Fruit fly (Drosophila melanogaster) whole organism, embryonic: ENCODE measurements around the gene CG5056.

Source experiments
- Atf-2 ChIP-seq: fragments of 200-800 bp; sonication (Bioruptor generic); optimal IDR thresholded peaks from 2 replicates; lab custom pipeline; 2016; ENCODE audit warnings: missing biosample characterization, missing genetic modification characterization
- BEAF-32 ChIP-seq: fragments of 200-800 bp; sonication (Bioruptor generic); optimal IDR thresholded peaks from 3 replicates; lab custom pipeline; 2017; ENCODE audit warnings: missing biosample characterization, missing genetic modification characterization, mild to moderate bottlenecking, moderate library complexity, missing genetic modification reagents
- Bgb ChIP-seq: fragments of 200-800 bp; sonication (Bioruptor generic); IDR thresholded peaks from 2 replicates; pipeline ENCODE4 v1.3.6; 2022; ENCODE audit warnings: missing biosample characterization, missing genetic modification characterization; ENCODE audit not compliant: partially characterized antibody
- CG10147 ChIP-seq: fragments of 200-800 bp; sonication (Bioruptor generic); optimal IDR thresholded peaks from 2 replicates; lab custom pipeline; 2019; ENCODE audit warnings: missing biosample characterization, mild to moderate bottlenecking, missing genetic modification characterization, moderate library complexity
- CG12659 ChIP-seq: fragments of 200-800 bp; sonication (Bioruptor generic); optimal IDR thresholded peaks from 3 replicates; lab custom pipeline; 2017; ENCODE audit warnings: mild to moderate bottlenecking, missing biosample characterization, missing genetic modification reagents, missing genetic modification characterization
- CG13287 ChIP-seq: fragments of 200-800 bp; sonication (Bioruptor generic); IDR thresholded peaks from 2 replicates; pipeline ENCODE4 v1.3.6; 2022; ENCODE audit warnings: missing biosample characterization, missing genetic modification characterization; ENCODE audit not compliant: partially characterized antibody
- CG14441 ChIP-seq: fragments of 200-800 bp; sonication (Bioruptor generic); IDR thresholded peaks from 2 replicates; pipeline ENCODE4 v1.3.6; 2022; ENCODE audit warnings: missing biosample characterization, missing genetic modification characterization
- CG14860 ChIP-seq: fragments of 200-800 bp; sonication (Bioruptor generic); IDR thresholded peaks from 3 replicates; pipeline ENCODE4 v1.3.6; 2022; ENCODE audit warnings: missing biosample characterization, missing genetic modification characterization; ENCODE audit not compliant: partially characterized antibody
- CG15514 ChIP-seq: fragments of 200-800 bp; sonication (Bioruptor generic); optimal IDR thresholded peaks from 3 replicates; lab custom pipeline; 2017; ENCODE audit warnings: missing biosample characterization, missing genetic modification characterization, mild to moderate bottlenecking, moderate library complexity, missing genetic modification reagents
- CG17361 ChIP-seq: fragments of 200-800 bp; sonication (Bioruptor generic); IDR thresholded peaks from 3 replicates; pipeline ENCODE4 v1.3.6; 2022; ENCODE audit warnings: missing biosample characterization, missing genetic modification characterization
- CG18011 ChIP-seq: fragments of 200-800 bp; sonication (Bioruptor generic); optimal IDR thresholded peaks from 2 replicates; lab custom pipeline; 2017; ENCODE audit warnings: missing biosample characterization, missing genetic modification characterization, mild to moderate bottlenecking, moderate library complexity, missing genotype
- CG30020 ChIP-seq: fragments of 200-800 bp; optimal IDR thresholded peaks from 2 replicates; lab custom pipeline; 2019; ENCODE audit warnings: missing biosample characterization, mild to moderate bottlenecking, missing genetic modification characterization, moderate library complexity
- CG31441 ChIP-seq: fragments of 200-800 bp; sonication (Bioruptor generic); IDR thresholded peaks from 2 replicates; pipeline ENCODE4 v1.3.6; 2022; ENCODE audit warnings: missing biosample characterization, missing genetic modification characterization
- CG4854 ChIP-seq: fragments of 200-800 bp; sonication (Bioruptor generic); optimal IDR thresholded peaks from 2 replicates; lab custom pipeline; 2016; ENCODE audit warnings: missing biosample characterization, missing genetic modification characterization, inconsistent platforms
- CG6791 ChIP-seq: fragments of 200-800 bp; sonication (Bioruptor generic); IDR thresholded peaks from 3 replicates; pipeline ENCODE4 v1.3.6; 2022; ENCODE audit warnings: missing biosample characterization, missing genetic modification characterization; ENCODE audit not compliant: partially characterized antibody
- CG6813 ChIP-seq: fragments of 200-800 bp; sonication (Bioruptor generic); optimal IDR thresholded peaks from 2 replicates; lab custom pipeline; 2017; ENCODE audit warnings: missing biosample characterization, missing genetic modification characterization, mild to moderate bottlenecking, moderate library complexity, missing genetic modification reagents
- CG8388 ChIP-seq: fragments of 200-800 bp; sonication (Bioruptor generic); optimal IDR thresholded peaks from 2 replicates; lab custom pipeline; 2019; ENCODE audit warnings: missing biosample characterization, mild to moderate bottlenecking, missing genetic modification characterization, moderate library complexity
- MESR4 ChIP-seq: fragments of 200-800 bp; sonication (Bioruptor generic); optimal IDR thresholded peaks from 2 replicates; lab custom pipeline; 2018; ENCODE audit warnings: missing biosample characterization, mild to moderate bottlenecking, missing genetic modification characterization, moderate library complexity
- MTF-1 ChIP-seq: fragments of 200-800 bp; sonication (Bioruptor generic); optimal IDR thresholded peaks from 2 replicates; lab custom pipeline; 2018; ENCODE audit warnings: missing biosample characterization, mild to moderate bottlenecking, missing genetic modification characterization, borderline replicate concordance
- Med ChIP-seq: fragments of 200-800 bp; sonication (Bioruptor generic); peaks from one replicate; lab custom pipeline; 2016; ENCODE audit warnings: missing biosample characterization, missing genetic modification characterization, mild to moderate bottlenecking, inconsistent platforms, moderate library complexity
- NC2β ChIP-seq: fragments of 200-800 bp; sonication (Bioruptor generic); optimal IDR thresholded peaks from 2 replicates; lab custom pipeline; 2016; ENCODE audit warnings: missing biosample characterization, missing genetic modification characterization
- Neu2 ChIP-seq: fragments of 200-800 bp; sonication (Bioruptor generic); optimal IDR thresholded peaks from 3 replicates; lab custom pipeline; 2016; ENCODE audit warnings: missing biosample characterization, missing genetic modification characterization, borderline replicate concordance
- Opbp ChIP-seq: fragments of 200-800 bp; sonication (Bioruptor generic); IDR thresholded peaks from 3 replicates; pipeline ENCODE4 v1.3.6; 2022; ENCODE audit warnings: missing biosample characterization, missing genetic modification characterization; ENCODE audit not compliant: partially characterized antibody
- Sox102F ChIP-seq: fragments of 200-800 bp; sonication (Bioruptor generic); optimal IDR thresholded peaks from 2 replicates; lab custom pipeline; 2018; ENCODE audit warnings: missing biosample characterization, mild to moderate bottlenecking, missing genetic modification characterization, moderate library complexity
- Stat92E ChIP-seq, 3 experiments: fragments of >200 bp in 2 of 3; fragments of 200-800 bp in 1 of 3; sonication (Bioruptor generic) in 1 of 3; optimal IDR thresholded peaks; 2 replicates each; lab custom pipeline; 2017 to 2019; ENCODE audit warnings: missing biosample characterization in 3 of 3, missing genetic modification characterization in 3 of 3, mild to moderate bottlenecking in 1 of 3, moderate library complexity in 1 of 3
- Vsx1 ChIP-seq: fragments of 200-800 bp; sonication (Bioruptor generic); optimal IDR thresholded peaks from 2 replicates; lab custom pipeline; 2017; ENCODE audit warnings: missing biosample characterization, mild to moderate bottlenecking, missing genetic modification characterization, missing genetic modification reagents
- amos ChIP-seq: fragments of 200-800 bp; sonication (Bioruptor generic); IDR thresholded peaks from 2 replicates; pipeline ENCODE4 v1.3.6; 2022; ENCODE audit warnings: missing biosample characterization, missing genetic modification characterization; ENCODE audit not compliant: partially characterized antibody
- bigmax ChIP-seq: fragments of 200-800 bp; sonication (Bioruptor generic); optimal IDR thresholded peaks from 2 replicates; lab custom pipeline; 2018; ENCODE audit warnings: missing biosample characterization, mild to moderate bottlenecking, missing genetic modification characterization
- danr ChIP-seq: fragments of 200-800 bp; sonication (Bioruptor generic); IDR thresholded peaks from 2 replicates; pipeline ENCODE4 v1.3.6; 2022; ENCODE audit warnings: missing biosample characterization, missing genetic modification characterization
- en ChIP-seq: fragments of 200-800 bp; sonication (Bioruptor generic); optimal IDR thresholded peaks from 2 replicates; lab custom pipeline; 2016; ENCODE audit warnings: missing biosample characterization, missing genetic modification characterization
- gfzf ChIP-seq: fragments of 200-800 bp; sonication (Bioruptor generic); optimal IDR thresholded peaks from 2 replicates; lab custom pipeline; 2016; ENCODE audit warnings: missing biosample characterization, mild to moderate bottlenecking, missing genetic modification characterization, moderate library complexity
- hth ChIP-seq: fragments of >200 bp; optimal IDR thresholded peaks from 2 replicates; lab custom pipeline; 2017; ENCODE audit warnings: inconsistent platforms
- jumu ChIP-seq: fragments of 200-800 bp; sonication (Bioruptor generic); optimal IDR thresholded peaks from 3 replicates; lab custom pipeline; 2016; ENCODE audit warnings: missing biosample characterization, missing genetic modification characterization
- kni ChIP-seq: fragments of 200-800 bp; sonication (Bioruptor generic); optimal IDR thresholded peaks from 3 replicates; lab custom pipeline; 2017; ENCODE audit warnings: mild to moderate bottlenecking, missing biosample characterization, missing genetic modification reagents, missing genetic modification characterization
- lola ChIP-seq, 3 experiments: fragments of >200 bp in 2 of 3; fragments of 200-800 bp in 1 of 3; sonication (Bioruptor generic) in 1 of 3; optimal IDR thresholded peaks; 2 replicates each; lab custom pipeline; 2017 to 2019; ENCODE audit warnings: missing biosample characterization in 3 of 3, missing genetic modification characterization in 3 of 3, mild to moderate bottlenecking in 1 of 3, moderate library complexity in 1 of 3
- nerfin-2 ChIP-seq: fragments of 200-800 bp; sonication (Bioruptor generic); IDR thresholded peaks from 2 replicates; pipeline ENCODE4 v1.3.6; 2022; ENCODE audit warnings: missing biosample characterization, missing genetic modification characterization; ENCODE audit not compliant: partially characterized antibody
- oc ChIP-seq: fragments of 200-800 bp; sonication (Bioruptor generic); optimal IDR thresholded peaks from 2 replicates; lab custom pipeline; 2018; ENCODE audit warnings: missing biosample characterization, mild to moderate bottlenecking, missing genetic modification characterization, moderate library complexity
- pb ChIP-seq: fragments of 200-800 bp; sonication (Bioruptor generic); optimal IDR thresholded peaks from 3 replicates; lab custom pipeline; 2016; ENCODE audit warnings: missing biosample characterization, missing genetic modification characterization
- pum ChIP-seq: fragments of 200-800 bp; sonication (Bioruptor generic); optimal IDR thresholded peaks from 2 replicates; lab custom pipeline; 2016; ENCODE audit warnings: missing biosample characterization, missing genetic modification characterization
- pzg ChIP-seq: fragments of 200-800 bp; sonication (Bioruptor generic); optimal IDR thresholded peaks from 3 replicates; lab custom pipeline; 2018; ENCODE audit warnings: missing biosample characterization, mild to moderate bottlenecking, missing genetic modification characterization, moderate library complexity
- repo ChIP-seq: fragments of 200-800 bp; sonication (Bioruptor generic); optimal IDR thresholded peaks from 2 replicates; lab custom pipeline; 2016; ENCODE audit warnings: missing biosample characterization, missing genetic modification characterization
- seq ChIP-seq: fragments of 200-800 bp; sonication (Bioruptor generic); IDR thresholded peaks from 2 replicates; pipeline ENCODE4 v1.3.6; 2022; ENCODE audit warnings: missing biosample characterization, missing genetic modification characterization
- shn ChIP-seq: fragments of 200-800 bp; sonication (Bioruptor generic); optimal IDR thresholded peaks from 3 replicates; lab custom pipeline; 2016; ENCODE audit warnings: missing biosample characterization, missing genetic modification characterization
- tin ChIP-seq: fragments of 200-800 bp; sonication (Bioruptor generic); optimal IDR thresholded peaks from 3 replicates; lab custom pipeline; 2016; ENCODE audit warnings: missing biosample characterization, missing genetic modification characterization
- trem ChIP-seq: fragments of 200-800 bp; optimal IDR thresholded peaks from 3 replicates; lab custom pipeline; 2019; ENCODE audit warnings: missing biosample characterization, mild to moderate bottlenecking, missing genetic modification characterization, moderate library complexity
- unc-4 ChIP-seq: fragments of 200-800 bp; sonication (Bioruptor generic); IDR thresholded peaks from 2 replicates; pipeline ENCODE4 v1.3.6; 2022; ENCODE audit warnings: missing biosample characterization, missing genetic modification characterization; ENCODE audit not compliant: partially characterized antibody
- vvl ChIP-seq: fragments of 200-800 bp; sonication (Bioruptor generic); IDR thresholded peaks from 2 replicates; pipeline ENCODE4 v1.3.6; 2022; ENCODE audit warnings: missing biosample characterization, missing genetic modification characterization
- z ChIP-seq: fragments of 200-800 bp; sonication (Bioruptor generic); IDR thresholded peaks from 3 replicates; pipeline ENCODE4 v1.3.6; 2022; ENCODE audit warnings: missing biosample characterization, missing genetic modification characterization

The CG5056 gene

DNA sequence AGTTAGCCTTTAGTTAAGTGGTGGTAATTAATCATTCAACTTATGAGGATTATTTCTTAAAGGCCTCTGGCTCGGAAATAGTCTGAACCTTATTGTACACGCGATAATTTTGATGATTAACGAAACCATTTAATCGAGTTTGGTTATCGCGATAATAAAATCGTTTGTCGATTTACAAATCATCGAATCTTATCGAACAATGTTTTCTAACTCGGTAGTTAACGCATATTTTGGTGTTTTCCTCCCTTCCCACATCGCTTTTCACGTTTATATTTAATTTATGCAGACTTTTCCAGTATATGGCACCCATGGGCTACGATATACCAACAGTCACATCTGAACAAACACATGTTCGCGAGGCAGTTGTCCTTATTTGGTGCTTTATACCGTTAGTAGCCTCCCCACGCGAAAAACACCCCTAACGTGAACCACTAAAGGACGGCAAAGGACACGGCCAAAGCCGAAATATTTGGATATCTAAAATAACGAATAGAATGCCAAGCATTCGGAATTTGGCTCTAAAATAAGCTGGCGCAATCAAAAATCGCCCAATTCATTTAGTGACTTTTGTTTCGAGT, 22.4 kb upstream of the CG5056 start, which contains the start of gene Frmd5 (continued):
- TF ChIP-seq CG15514 (GFP tag; lab: Kevin White, UChicago) (peak; percentile 74), oc (tag; lab: Kevin White, UChicago) (no peak), vvl (GFP tag; lab: Robert Waterston, UW) (no peak), hth (lab: Kevin White, UChicago) (no peak), CG31441 (no peak), jumu (GFP tag; lab: Kevin White, UChicago) (no peak), CG17361 (GFP tag; lab: Robert Waterston, UW) (no peak), en (no peak), bigmax (GFP tag; lab: Kevin White, UChicago) (no peak), Stat92E (GFP tag; optimal IDR thresholded peaks at IDR 0.05; lab: Kevin White, UChicago) (no peak), CG12659 (GFP tag; lab: Kevin White, UChicago) (no peak), seq (GFP tag; lab: Robert Waterston, UW) (peak; percentile 11; the same call in 1 of the 2 replicates), unc-4 (GFP tag; lab: Robert Waterston, UW) (no peak), Bgb (GFP tag; lab: Robert Waterston, UW) (0 out of 2 replicates have a peak, but pooled peaks have one; percentile 7), lola (GFP tag; optimal IDR thresholded peaks at IDR 0.05; lab: Kevin White, UChicago) (no peak), amos (GFP tag; lab: Robert Waterston, UW) (no peak), CG18011 (GFP tag; lab: Kevin White, UChicago) (no peak), shn (GFP tag; lab: Kevin White, UChicago) (no peak), kni (GFP tag; lab: Kevin White, UChicago) (no peak), CG14441 (GFP tag; lab: Robert Waterston, UW) (no peak), CG10147 (GFP tag; lab: Kevin White, UChicago) (no peak), MESR4 (GFP tag; lab: Kevin White, UChicago) (peak; percentile 6), MTF-1 (GFP tag; lab: Kevin White, UChicago) (no peak), danr (GFP tag; lab: Robert Waterston, UW) (no peak), CG6813 (no peak), pzg (GFP tag; lab: Kevin White, UChicago) (peak; percentile 22), Atf-2 (no peak), gfzf (GFP tag; lab: Kevin White, UChicago) (peak; percentile 46), Med (peak; percentile 23), Neu2 (GFP tag; lab: Kevin White, UChicago) (peak; percentile 62), CG14860 (GFP tag; lab: Robert Waterston, UW) (peak; percentile 65), Opbp (GFP tag; lab: Robert Waterston, UW) (peak; percentile 67; the same call in 2 of the 3 replicates), z (no peak), CG30020 (no peak), CG6791 (GFP tag; lab: Robert Waterston, UW) (peak; percentile 55; the same call in 2 of the 3 replicates), BEAF-32 (GFP tag; lab: Kevin White, UChicago) (peak; percentile 21), tin (GFP tag; lab: Kevin White, UChicago) (no peak), CG13287 (GFP tag; lab: Robert Waterston, UW) (peak; percentile 62), NC2β (GFP tag; lab: Kevin White, UChicago) (no peak), repo (GFP tag; lab: Kevin White, UChicago) (no peak), Vsx1 (GFP tag; lab: Kevin White, UChicago) (no peak), pb (GFP tag; lab: Kevin White, UChicago) (no peak), CG4854 (GFP tag; lab: Kevin White, UChicago) (no peak), nerfin-2 (GFP tag; lab: Robert Waterston, UW) (peak; percentile 50; the same call in 1 of the 2 replicates), trem (tag; lab: Kevin White, UChicago) (no peak), pum (GFP tag; lab: Kevin White, UChicago) (no peak), CG8388 (GFP tag; lab: Kevin White, UChicago) (peak; percentile 5), Sox102F (GFP tag; lab: Kevin White, UChicago) (no peak)
